Fruit fly (Drosophila melanogaster): ENCODE results near the gene CG31097.

DNA sequence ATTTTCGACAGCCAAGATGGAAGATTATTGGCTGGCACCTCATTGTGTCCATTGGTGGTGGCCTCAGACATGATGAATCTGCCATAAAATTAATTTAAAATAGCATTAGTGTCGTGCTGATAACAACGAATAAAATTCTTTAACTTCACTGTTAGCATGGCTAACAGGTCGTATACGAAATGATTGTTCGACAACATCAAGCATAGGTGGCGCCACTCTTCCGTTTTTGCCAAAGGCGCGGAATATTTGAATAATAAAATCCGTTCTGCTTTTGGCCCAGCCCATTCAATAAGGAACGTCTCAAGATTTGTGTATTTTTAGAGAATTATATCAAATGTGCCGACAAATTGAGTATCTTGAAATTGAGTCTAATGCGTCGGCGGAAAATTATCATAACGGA, 15.0 kb upstream of the CG31097 start:
- TF ChIP-seq CG9139 (GFP tag; optimal IDR thresholded peaks at IDR 0.05) = no peak
- TF ChIP-seq CG8632 (GFP tag; optimal IDR thresholded peaks at IDR 0.05) = no peak
- TF ChIP-seq Met (GFP tag; optimal IDR thresholded peaks at IDR 0.05) = no peak
